Worm (Caenorhabditis elegans): ENCODE data around the gene srh-140.
"Not testable (repeated sequence)": the region's sequence is repeated elsewhere in the genome, so short reads cannot be mapped to it uniquely, and the experiment has no call there.

DNA sequence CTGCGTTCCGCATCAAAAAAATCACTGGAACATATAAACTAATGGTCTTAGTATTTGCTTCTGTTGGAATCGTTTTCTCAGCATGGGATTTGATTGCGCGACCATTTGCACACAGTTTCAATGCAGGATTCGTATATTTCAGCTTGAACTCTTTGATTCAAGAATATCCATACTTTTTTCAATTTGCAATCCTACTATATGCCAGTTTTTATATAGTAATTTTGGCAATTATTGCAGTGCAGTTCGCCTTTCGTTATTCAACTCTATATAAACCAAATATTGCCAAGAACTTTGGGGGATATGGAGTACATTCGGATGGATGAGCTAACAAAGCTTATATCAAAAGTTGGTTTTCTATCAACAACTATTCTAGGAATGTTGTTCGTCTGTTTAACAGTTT lies 31.0 kb downstream of the srh-140 start, which contains the start of gene str-5:
- TF ChIP-seq lir-1 (GFP tag; conservative IDR thresholded peaks at IDR 0.05); ceh-40 (GFP tag; IDR thresholded peaks at IDR 0.05); akir-1 (GFP tag; optimal IDR thresholded peaks at IDR 0.05); nfyb-1 (GFP tag; IDR thresholded peaks at IDR 0.05); snpc-3.4 (tag; optimal IDR thresholded peaks at IDR 0.05): not testable (repeated sequence)
